Worm (Caenorhabditis elegans): ENCODE measurements around the gene abi-1.

The abi-1 gene

DNA sequence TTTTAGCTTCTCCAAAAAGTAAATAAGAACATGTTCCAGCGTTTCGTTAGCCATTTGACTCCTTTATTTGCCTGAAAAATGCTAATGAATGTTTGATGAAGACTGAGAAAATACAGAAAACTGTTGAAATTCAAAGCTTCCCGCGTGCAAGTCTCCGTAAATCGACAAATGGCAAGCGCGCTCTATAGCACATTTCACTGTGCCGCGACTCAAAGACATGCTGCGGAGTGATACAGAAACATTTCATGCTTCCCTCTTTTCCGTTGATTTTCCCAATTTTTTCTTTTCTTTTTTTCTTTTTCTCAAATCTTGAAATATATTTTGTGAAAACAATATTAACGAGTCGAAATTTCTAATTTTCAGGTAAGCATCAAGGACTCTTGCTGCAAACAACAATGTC is 13.6 kb downstream of the abi-1 start, which contains the start of the genes ska-3 and rps-12 (continued):
- TF ChIP-seq hlh-11 (tag; optimal IDR thresholded peaks at IDR 0.05) (peak; percentile 95), gei-8 (GFP tag; optimal IDR thresholded peaks at IDR 0.05) (peak; percentile 63), tra-1 (GFP tag; IDR thresholded peaks at IDR 0.05) (peak; percentile 95), pha-4 (GFP tag; IDR thresholded peaks at IDR 0.05) (peak; percentile 94), pha-4 (tag; optimal IDR thresholded peaks at IDR 0.05) (peak; percentile 99), ceh-28 (tag; optimal IDR thresholded peaks at IDR 0.05) (peak; percentile 27), vab-7 (GFP tag; IDR thresholded peaks at IDR 0.05) (peak; percentile 88), nhr-11 (tag; optimal IDR thresholded peaks at IDR 0.05) (peak; percentile 100), daf-8 (GFP tag; IDR thresholded peaks at IDR 0.05) (no peak), unc-62 (GFP tag; optimal IDR thresholded peaks at IDR 0.05 in 1 of 2) (peak in 1 of 2 experiments; percentile 100), unc-62 (tag; optimal IDR thresholded peaks at IDR 0.05) (no peak), F26F4.8 (GFP tag; conservative IDR thresholded peaks at IDR 0.05) (no peak), nhr-41 (GFP tag; IDR thresholded peaks at IDR 0.05) (0 out of 2 replicates have a peak, but pooled peaks have one; percentile 62), saeg-2 (GFP tag; IDR thresholded peaks at IDR 0.05) (peak; percentile 85), lir-3 (tag; optimal IDR thresholded peaks at IDR 0.05) (peak; percentile 29), nhr-42 (GFP tag; IDR thresholded peaks at IDR 0.05) (peak; percentile 96), mxl-2 (GFP tag; conservative IDR thresholded peaks at IDR 0.05) (peak; percentile 69), cey-2 (tag; optimal IDR thresholded peaks at IDR 0.05; ENCODE audit: borderline replicate concordance, insufficient read depth) (peak; percentile 35), dmd-6 (GFP tag; IDR thresholded peaks at IDR 0.05) (peak; percentile 98), madf-9 (GFP tag; conservative IDR thresholded peaks at IDR 0.05) (peak; percentile 93), hmg-1.1 (GFP tag; IDR thresholded peaks at IDR 0.05) (peak; percentile 98), ceh-44 (GFP tag; IDR thresholded peaks at IDR 0.05) (no peak), F37D6.2 (tag; optimal IDR thresholded peaks at IDR 0.05) (peak; percentile 93), aly-2 (tag; optimal IDR thresholded peaks at IDR 0.05) (no peak), spr-3 (GFP tag; optimal IDR thresholded peaks at IDR 0.05) (peak; percentile 94), ztf-11 (tag; optimal IDR thresholded peaks at IDR 0.05) (peak; percentile 44), nhr-25 (tag; optimal IDR thresholded peaks at IDR 0.05; ENCODE audit: borderline replicate concordance, insufficient read depth) (peak; percentile 97), arid-1 (GFP tag; conservative IDR thresholded peaks at IDR 0.05) (peak; percentile 98), fos-1 (tag; optimal IDR thresholded peaks at IDR 0.05) (peak; percentile 55), set-16 (GFP tag; IDR thresholded peaks at IDR 0.05) (peak; percentile 23; the same call in 1 of the 2 replicates), nhr-6 (tag; optimal IDR thresholded peaks at IDR 0.05) (peak; percentile 99), snpc-4 (tag; optimal IDR thresholded peaks at IDR 0.05) (peak; percentile 58), fkh-10 (GFP tag; optimal IDR thresholded peaks at IDR 0.05) (peak; percentile 99), ama-1 (optimal IDR thresholded peaks at IDR 0.05) (peak; percentile 91)

DNA sequence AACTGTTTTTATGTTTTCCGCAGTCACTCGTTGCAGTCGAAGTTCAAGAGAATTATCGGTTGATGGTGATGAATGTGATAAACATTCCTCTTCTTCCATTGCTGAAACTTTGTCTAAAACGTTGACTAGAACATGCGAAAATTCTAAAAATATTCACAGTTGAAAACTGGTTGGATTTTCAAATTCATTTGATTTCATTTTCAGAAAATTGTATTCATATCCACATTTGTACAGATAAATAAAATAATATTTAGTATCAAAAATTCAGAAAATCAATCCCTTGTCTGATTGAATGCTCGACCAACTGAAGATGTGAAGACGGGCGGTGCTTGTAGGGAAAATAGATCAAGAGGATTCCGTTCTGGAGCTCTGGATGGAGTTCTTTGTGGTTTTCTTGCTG is 14.8 kb downstream of the abi-1 start, which contains the start of gene F54E7.9:
TSS of gene F54E7.9 (minus strand) at position 101 of the 400 bp plus-strand sequence.
- TF ChIP-seq ctbp-1 (GFP tag; IDR thresholded peaks at IDR 0.05): no peak
- no peak for TF ChIP-seq ZK337.2 (GFP tag; IDR thresholded peaks at IDR 0.05)
- no peak for TF ChIP-seq nhr-111 (GFP tag; optimal IDR thresholded peaks at IDR 0.05)
- no peak for TF ChIP-seq nhr-41 (GFP tag; IDR thresholded peaks at IDR 0.05)
- no peak for TF ChIP-seq T26A8.4 (GFP tag; IDR thresholded peaks at IDR 0.05)
- no peak for TF ChIP-seq nhr-237 (tag; optimal IDR thresholded peaks at IDR 0.05)
- no peak for TF ChIP-seq ztf-7 (tag; optimal IDR thresholded peaks at IDR 0.05)
- TF ChIP-seq arid-1 (GFP tag; conservative IDR thresholded peaks at IDR 0.05): no peak
- no peak for TF ChIP-seq F49E8.2 (tag; optimal IDR thresholded peaks at IDR 0.05; ENCODE audit: borderline replicate concordance)
- TF ChIP-seq nhr-48 (tag; optimal IDR thresholded peaks at IDR 0.05): no peak
- no peak for TF ChIP-seq zfp-3 (GFP tag; conservative IDR thresholded peaks at IDR 0.05)
- no peak for TF ChIP-seq nhr-25 (tag; optimal IDR thresholded peaks at IDR 0.05; ENCODE audit: borderline replicate concordance, insufficient read depth)
- TF ChIP-seq hif-1 (tag; optimal IDR thresholded peaks at IDR 0.05): no peak
- TF ChIP-seq daf-19 (GFP tag; conservative IDR thresholded peaks at IDR 0.05): no peak
- no peak for TF ChIP-seq ceh-62 (tag; optimal IDR thresholded peaks at IDR 0.05)
- no peak for TF ChIP-seq tag-97 (GFP tag; IDR thresholded peaks at IDR 0.05)
- TF ChIP-seq dve-1 (tag; optimal IDR thresholded peaks at IDR 0.05; ENCODE audit: insufficient read depth): no peak
- TF ChIP-seq tra-1 (GFP tag; IDR thresholded peaks at IDR 0.05): no peak
